Worm (Caenorhabditis elegans) whole organism, L4 larva: ENCODE data around the gene F02E8.4.
A peak's percentile ranks its signal among the peaks of the same experiment; 100 is the strongest.

ENCODE experiments used
- F10B5.3 ChIP-seq: sonication (generic microtip); optimal IDR thresholded peaks from 2 replicates; lab custom pipeline; 2016; ENCODE audit warnings: mild to moderate bottlenecking, missing genetic modification characterization, missing compliant biosample characterization
- aly-2 ChIP-seq: sonication (generic microtip); optimal IDR thresholded peaks from 2 replicates; lab custom pipeline; 2018; ENCODE audit warnings: missing biosample characterization, missing genetic modification characterization
- egl-27 ChIP-seq: sonication (generic microtip); optimal IDR thresholded peaks from 3 replicates; lab custom pipeline; 2017; ENCODE audit warnings: missing biosample characterization, missing genetic modification reagents, missing genetic modification characterization
- fkh-10 ChIP-seq: fragments of 150-350 bp; optimal IDR thresholded peaks from 2 replicates; lab custom pipeline; 2014; ENCODE audit warnings: missing biosample characterization, missing genetic modification reagents, missing genetic modification characterization
- hlh-11 ChIP-seq: fragments of 200-800 bp; sonication (Bioruptor generic); optimal IDR thresholded peaks from 2 replicates; lab custom pipeline; 2018; ENCODE audit warnings: mild to moderate bottlenecking, missing genetic modification characterization, missing compliant biosample characterization
- lsy-2 ChIP-seq, 2 experiments: fragments of 150-350 bp in 1 of 2; sonication (generic microtip) in 1 of 2; optimal IDR thresholded peaks; 2 replicates each; lab custom pipeline; 2014 to 2017; ENCODE audit warnings: missing biosample characterization in 2 of 2, missing genetic modification characterization in 2 of 2
- mep-1 ChIP-seq: fragments of 150-350 bp; sonication (generic microtip); optimal IDR thresholded peaks from 3 replicates; lab custom pipeline; 2014; ENCODE audit warnings: missing biosample characterization, missing genetic modification characterization
- nhr-6 ChIP-seq: fragments of 150-350 bp; optimal IDR thresholded peaks from 2 replicates; lab custom pipeline; 2014; ENCODE audit warnings: missing biosample characterization, missing genetic modification characterization
- php-3 ChIP-seq: fragments of 200-800 bp; sonication (Bioruptor generic); IDR thresholded peaks from 2 replicates; pipeline ENCODE4 v1.3.6; 2022; ENCODE audit warnings: missing genetic modification reagents, missing genetic modification characterization, missing compliant biosample characterization
- pqm-1 ChIP-seq: sonication (generic microtip); optimal IDR thresholded peaks from 2 replicates; lab custom pipeline; 2017; ENCODE audit warnings: missing biosample characterization, missing genetic modification characterization
- snpc-4 ChIP-seq: fragments of 150-350 bp; optimal IDR thresholded peaks from 2 replicates; lab custom pipeline; 2014; ENCODE audit warnings: missing biosample characterization, missing genetic modification characterization
- spr-3 ChIP-seq: fragments of 200-800 bp; sonication (Bioruptor generic); optimal IDR thresholded peaks from 2 replicates; lab custom pipeline; 2018; ENCODE audit warnings: mild to moderate bottlenecking, missing genetic modification characterization, missing compliant biosample characterization
- unc-39 ChIP-seq: sonication (generic microtip); optimal IDR thresholded peaks from 2 replicates; lab custom pipeline; 2017; ENCODE audit warnings: missing biosample characterization, missing genetic modification characterization

DNA sequence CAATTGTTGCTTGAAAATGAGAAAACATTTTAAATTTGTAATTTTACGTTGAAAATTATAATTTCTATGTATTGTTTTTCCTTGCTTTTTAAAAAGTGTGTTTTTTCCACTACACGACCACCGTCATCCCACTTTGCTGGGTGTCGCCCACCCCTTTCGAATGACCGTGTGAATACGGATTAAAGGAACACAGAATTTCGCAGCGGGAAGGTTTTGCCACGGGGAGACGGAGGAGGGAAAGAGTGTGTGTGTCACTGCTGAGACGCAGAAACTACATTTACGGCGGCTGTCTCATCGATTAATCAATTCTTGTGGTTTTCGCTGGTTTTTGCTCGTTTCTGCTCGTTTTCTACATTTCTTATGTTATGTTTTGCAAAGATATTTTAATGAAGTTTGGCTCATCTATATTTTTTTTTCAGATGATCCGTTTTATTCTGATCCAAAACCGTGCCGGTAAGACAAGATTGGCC lies 4.0 kb downstream of the F02E8.4 start, which contains the start of gene aps-2:
- TF ChIP-seq snpc-4 (tag; lab: Kevin White, UChicago) (no peak), aly-2 (tag; lab: Kevin White, UChicago) (no peak), pqm-1 (tag; lab: Kevin White, UChicago) (peak; percentile 5), nhr-6 (tag; lab: Kevin White, UChicago) (peak; percentile 14), php-3 (GFP tag; lab: Robert Waterston, UW) (0 out of 2 replicates have a peak, but pooled peaks have one; percentile 25), fkh-10 (GFP tag; lab: Kevin White, UChicago) (peak; percentile 22), egl-27 (tag; lab: Kevin White, UChicago) (no peak), F10B5.3 (no peak), unc-39 (no peak), hlh-11 (tag; lab: Kevin White, UChicago) (peak; percentile 48), lsy-2 (tag; optimal IDR thresholded peaks at IDR 0.05; lab: Kevin White, UChicago) (no peak), spr-3 (GFP tag; lab: Kevin White, UChicago) (no peak), mep-1 (peak; percentile 72)
